Fruit fly (Drosophila melanogaster): ENCODE data around the gene Rack1.

dm6 chr2L:7820408-7820807 lies 6.7 kb downstream of the Rack1 start:
- no peak for TF ChIP-seq pdm3 (GFP tag; optimal IDR thresholded peaks at IDR 0.05)
- TF ChIP-seq CG10631 (GFP tag; optimal IDR thresholded peaks at IDR 0.05) = no peak
- no peak for TF ChIP-seq eg (GFP tag; IDR thresholded peaks at IDR 0.05)
- no peak for TF ChIP-seq Met (GFP tag; optimal IDR thresholded peaks at IDR 0.05)
- TF ChIP-seq achi (GFP tag; optimal IDR thresholded peaks at IDR 0.05) = no peak
- no peak for TF ChIP-seq OdsH (GFP tag; optimal IDR thresholded peaks at IDR 0.05)
- no peak for TF ChIP-seq Hr4 (GFP tag; optimal IDR thresholded peaks at IDR 0.05)
- no peak for TF ChIP-seq Gug (GFP tag; IDR thresholded peaks at IDR 0.05)
- TF ChIP-seq Blimp-1 (GFP tag; optimal IDR thresholded peaks at IDR 0.05) = no peak
- no peak for TF ChIP-seq CG1621 (tag; optimal IDR thresholded peaks at IDR 0.05)

Data from whole organism, prepupa.